Worm (Caenorhabditis elegans): ENCODE results near the gene sra-9.

Gene sra-9

DNA sequence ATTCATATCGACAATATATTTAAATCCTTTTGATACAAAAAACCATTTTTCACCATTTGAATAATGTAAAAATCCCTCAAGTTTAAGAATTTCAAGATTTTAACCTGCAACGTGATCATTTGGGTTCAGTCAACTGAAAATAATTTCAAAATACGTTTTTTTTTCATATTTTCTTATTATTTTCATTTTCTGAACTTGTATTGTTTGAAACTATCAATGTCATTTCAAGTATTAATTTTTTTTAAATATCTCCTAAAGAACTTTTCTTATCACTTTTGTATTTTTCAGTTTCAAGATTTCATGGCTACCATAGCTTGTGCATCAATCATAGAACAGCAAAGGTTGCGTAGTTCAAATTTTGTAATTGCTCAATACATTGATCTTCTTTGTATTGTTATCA is at the start of gene sra-9:
TSS of gene sra-9 (plus strand) at position 301 of the 400 bp plus-strand sequence.
- no peak for TF ChIP-seq unc-62 (GFP tag; optimal IDR thresholded peaks at IDR 0.05)

DNA sequence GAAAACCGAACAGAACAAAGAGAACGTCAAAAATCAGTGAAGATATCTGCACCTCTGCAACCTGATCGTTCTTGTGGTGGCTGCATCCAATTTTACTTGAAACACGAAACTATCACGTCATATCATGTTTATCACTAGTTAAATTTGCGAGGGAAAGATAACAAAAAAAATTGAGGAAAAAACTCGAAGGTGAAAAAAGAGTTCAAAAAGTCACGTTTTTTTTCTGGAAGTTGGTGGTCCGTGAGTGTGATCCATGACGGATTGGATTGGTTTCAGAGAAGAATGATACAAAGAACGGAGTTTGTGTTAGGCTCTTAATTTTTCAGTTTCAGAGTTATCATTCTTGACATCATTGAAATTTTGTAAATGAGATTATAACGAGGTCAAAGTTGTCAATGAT is 49.6 kb upstream of the sra-9 start:
- no peak for TF ChIP-seq unc-62 (GFP tag; optimal IDR thresholded peaks at IDR 0.05)

DNA sequence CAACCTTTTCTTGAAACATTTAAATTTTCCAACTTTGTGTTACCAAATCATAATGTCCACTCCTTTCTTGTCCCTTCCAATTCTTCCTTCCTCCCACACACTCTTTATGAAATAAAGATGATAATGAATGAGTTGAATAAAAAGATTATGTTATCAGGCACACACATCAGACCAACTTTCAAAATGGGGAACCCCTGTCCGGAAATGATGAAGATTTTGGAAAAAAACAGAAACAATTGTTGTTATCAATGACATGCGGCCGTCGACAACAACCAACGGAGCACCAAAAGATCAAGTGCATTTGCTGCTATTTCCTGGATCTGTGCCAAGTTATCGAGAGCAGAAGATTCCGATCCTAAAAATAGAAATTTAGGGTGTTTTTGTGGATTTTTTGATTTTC is 48.8 kb upstream of the sra-9 start:
- no peak for TF ChIP-seq unc-62 (GFP tag; optimal IDR thresholded peaks at IDR 0.05)

DNA sequence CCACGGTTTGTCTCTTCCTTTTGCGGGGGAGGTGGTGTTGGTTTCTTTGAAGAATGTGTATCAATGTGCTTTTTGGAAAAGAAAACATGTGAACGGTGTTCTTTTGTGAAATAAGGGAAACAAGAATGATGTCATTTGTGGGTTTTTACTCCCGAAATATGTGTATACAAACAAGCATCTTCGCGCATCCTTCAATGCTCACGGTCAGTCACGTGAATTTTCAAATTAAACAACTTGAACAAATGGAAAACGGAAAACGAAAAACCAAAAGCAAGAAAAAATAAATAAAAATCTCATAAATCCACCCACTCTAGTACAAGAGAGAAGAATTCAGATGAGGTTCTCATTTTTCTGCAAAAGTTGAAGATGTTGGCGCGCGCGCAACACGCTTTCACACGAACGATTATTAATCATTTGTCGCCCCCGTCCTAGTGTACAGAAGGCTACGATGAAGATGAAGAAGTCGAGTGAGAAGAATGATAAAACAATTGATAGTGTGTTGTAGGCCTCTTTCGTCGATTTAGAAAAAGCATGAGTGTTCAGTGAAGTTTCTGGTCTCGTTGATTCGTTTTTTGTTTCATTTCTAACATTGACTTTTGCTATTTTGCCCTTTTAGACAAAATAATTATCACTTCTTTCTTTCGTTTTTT is 46.9 kb upstream of the sra-9 start:
- no peak for TF ChIP-seq unc-62 (GFP tag; optimal IDR thresholded peaks at IDR 0.05)

DNA sequence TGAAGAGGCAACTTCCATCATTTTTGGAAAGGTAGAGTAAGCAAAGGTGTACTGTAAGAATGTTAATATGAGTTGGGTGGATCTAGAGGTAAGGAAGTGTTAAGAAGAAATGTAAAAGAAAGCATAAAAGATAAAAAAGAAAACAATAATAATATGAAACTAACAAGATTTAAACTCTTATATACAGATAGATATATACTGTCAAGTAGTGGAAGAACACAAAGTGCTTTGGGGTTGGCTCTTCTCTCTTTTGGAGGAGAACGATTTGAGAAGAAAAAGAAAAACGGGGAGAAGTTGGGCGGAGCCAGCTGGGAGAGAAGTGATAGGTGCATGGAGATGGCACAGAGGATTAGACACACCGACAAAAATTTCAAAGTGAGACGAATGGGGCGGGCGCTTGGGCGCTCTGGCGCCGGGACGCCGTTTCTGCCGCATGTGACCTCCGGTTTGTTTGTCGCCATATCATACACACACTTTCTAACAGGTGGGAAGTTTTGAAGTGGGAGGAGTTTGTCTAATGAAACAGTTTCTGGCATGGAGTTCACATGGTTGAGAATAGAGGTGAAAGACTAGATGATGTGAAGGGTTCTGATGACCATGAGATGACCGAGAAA is 44.7 kb upstream of the sra-9 start, which contains the start of gene T19H5.4:
TSS of gene T19H5.4 (minus strand) at position 51 of the 614 bp plus-strand sequence.
- no peak for TF ChIP-seq unc-62 (GFP tag; optimal IDR thresholded peaks at IDR 0.05)

DNA sequence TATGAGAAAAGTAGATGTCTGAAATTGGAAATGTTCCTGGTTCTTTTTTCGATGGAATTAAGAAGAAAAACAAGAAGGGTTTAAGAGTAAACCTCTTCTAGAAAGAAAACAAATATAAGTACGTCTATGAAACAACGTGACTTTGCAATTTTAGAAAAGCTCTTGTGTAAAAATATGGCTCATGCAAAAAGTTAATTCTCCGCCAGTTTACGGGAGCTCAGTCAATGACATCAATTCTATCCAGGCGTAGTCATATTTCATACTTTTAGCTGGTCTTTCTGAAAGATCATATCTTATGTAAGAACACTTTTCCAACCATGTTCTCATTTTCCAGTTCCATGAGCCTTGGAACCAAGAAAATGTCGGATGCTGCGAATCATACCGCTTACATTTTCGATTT is 42.2 kb upstream of the sra-9 start:
- TF ChIP-seq unc-62 (GFP tag; optimal IDR thresholded peaks at IDR 0.05): no peak

DNA sequence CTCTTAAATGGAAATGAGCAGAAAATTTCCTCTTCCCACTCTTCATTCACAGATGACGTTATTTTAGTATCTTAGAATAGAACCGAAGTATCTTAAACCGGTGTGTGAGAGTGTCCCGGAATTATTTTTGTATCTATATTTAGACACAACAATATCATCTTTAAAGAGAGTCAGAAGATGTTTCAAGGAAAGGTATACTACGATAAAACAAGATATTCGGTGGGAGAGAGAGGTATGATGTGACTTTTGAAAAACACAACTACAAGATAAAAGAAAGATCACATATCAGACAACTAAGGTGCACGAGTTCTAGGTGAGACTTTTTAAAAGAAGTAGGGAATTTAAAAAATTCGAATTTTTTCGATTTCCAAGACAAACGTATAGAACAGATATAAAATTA is 41.5 kb upstream of the sra-9 start:
- TF ChIP-seq unc-62 (GFP tag; optimal IDR thresholded peaks at IDR 0.05): no peak

DNA sequence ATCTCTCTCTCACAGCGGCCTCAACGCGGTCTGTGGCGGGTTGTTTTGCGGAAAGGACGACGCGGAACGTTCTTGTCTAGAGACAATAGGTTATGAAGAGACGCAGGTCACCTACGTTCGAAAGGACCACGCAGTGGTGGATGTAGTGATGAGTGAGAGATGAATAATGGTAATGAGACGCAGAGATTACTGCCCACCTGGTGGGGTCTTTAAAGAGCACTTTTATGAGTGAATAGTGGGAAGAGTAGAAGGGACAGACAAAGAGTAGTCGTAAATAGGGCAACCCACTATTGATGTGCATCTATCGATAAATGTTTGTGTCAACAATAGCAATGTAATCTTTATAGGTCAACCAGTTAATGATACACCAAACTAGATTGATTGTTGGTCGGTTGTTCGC is 41.1 kb upstream of the sra-9 start:
- TF ChIP-seq unc-62 (GFP tag; optimal IDR thresholded peaks at IDR 0.05): no peak

DNA sequence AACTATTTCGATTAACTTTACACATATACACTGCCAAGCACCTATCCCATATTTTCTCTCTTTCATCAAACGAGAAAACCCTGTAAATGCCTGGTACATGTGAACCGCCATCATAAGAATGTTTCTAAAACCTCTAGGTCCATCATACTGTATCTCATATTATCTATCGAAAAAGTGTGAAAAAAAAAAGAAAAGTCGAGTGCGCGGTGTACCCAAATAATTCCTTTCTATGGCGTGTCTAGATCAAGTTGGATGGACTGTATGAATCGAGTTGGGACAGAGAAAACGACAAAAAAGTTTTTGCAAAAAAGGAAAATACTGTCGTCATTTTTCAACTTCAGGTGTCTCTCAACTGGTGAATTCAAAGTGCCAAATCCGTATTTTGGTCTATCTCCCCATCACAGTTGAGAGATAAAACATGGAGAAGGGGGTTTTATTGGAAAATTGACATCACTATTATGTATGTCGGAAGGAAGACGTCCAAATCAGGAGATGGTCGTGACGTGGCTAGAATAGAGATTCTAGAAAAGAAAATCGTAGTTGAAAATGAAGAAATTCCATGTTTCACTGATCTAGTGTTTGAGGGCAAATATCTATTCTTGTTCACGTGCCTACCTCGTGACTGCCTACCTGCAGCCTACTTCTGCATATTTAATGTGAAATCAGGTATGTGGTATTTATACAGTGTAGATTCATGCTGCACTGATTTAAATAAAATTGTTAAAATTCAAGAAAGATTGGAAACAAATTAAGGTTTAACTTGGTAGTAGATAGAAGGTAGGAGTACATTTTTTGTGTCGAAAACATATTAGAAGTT is 38.7 kb upstream of the sra-9 start:
- TF ChIP-seq unc-62 (GFP tag; optimal IDR thresholded peaks at IDR 0.05): no peak

DNA sequence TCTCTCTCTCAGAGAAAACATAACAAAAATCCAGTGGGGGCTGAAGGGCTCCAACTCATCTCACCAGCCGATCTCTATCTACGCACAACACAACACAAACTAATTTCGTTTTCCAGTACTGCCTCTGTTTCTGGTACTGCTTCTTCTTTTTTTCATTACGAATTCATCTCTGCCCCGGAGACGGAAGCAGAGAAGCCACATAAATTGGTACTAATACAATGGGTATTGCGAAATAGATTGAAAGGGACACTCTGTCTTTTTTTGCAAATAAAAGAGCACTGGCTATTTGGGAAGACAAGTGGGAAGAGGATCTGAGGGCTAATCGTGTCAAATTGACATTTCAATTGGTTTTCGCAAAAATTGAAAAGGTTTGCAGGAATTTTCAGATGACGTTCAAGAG is 34.8 kb upstream of the sra-9 start:
- TF ChIP-seq unc-62 (GFP tag; optimal IDR thresholded peaks at IDR 0.05): no peak

DNA sequence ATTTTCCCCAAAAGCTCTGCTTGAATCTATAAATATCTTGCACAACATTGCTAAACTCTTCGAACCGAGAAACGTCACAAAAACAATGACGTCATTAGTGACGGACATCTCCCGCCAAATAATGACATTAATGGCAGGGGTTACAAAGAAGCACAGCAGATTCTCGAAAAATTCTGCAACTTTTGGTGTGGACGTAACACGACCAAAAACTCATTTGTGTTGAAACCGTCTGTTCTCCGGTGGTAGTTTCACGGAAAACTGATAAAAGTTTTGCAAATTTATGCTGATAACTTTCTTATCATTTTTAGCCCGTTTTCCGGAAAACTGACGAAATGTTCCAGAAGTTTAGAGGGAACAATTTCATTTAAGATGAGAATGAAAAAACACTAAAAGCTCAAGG is 33.5 kb upstream of the sra-9 start:
- TF ChIP-seq unc-62 (GFP tag; optimal IDR thresholded peaks at IDR 0.05): no peak

DNA sequence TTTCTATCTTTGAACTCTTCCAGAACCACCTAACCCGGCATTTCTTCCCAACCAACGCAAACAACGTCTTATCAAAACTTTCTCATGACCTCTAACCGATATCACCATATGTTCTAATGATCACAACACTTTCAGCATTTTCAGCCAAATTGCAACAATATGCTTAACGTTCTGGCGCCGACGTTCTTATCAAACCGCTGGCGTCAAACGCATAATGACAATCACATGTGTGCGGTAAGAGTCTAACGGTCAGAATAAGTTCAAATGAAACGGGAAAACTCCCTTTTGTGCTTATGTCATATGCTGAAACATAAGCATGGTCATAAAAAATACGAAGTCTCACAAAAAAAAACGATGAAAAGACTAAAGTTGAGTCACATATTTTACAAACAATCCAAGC is 31.2 kb upstream of the sra-9 start:
- TF ChIP-seq unc-62 (GFP tag; optimal IDR thresholded peaks at IDR 0.05): no peak

DNA sequence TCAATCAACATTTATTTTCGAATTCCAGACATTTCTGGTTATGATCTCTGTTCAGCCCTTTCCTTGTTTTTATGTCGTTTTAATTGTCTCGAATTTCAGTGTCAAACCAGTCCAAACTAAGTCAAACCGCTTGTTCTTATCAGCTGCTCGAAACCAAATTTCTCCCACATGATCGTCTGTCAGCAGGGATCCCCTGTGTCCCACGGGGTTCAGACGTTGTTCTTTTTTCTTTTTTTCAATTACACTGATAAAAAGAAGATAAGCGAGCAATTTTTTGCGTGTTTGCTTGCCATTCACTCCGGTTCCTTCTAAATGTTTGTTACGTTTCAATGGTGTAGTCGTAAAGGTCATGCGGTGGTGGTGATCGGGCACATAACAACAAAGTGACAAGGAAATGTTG is 30.2 kb upstream of the sra-9 start:
- no peak for TF ChIP-seq unc-62 (GFP tag; optimal IDR thresholded peaks at IDR 0.05)

DNA sequence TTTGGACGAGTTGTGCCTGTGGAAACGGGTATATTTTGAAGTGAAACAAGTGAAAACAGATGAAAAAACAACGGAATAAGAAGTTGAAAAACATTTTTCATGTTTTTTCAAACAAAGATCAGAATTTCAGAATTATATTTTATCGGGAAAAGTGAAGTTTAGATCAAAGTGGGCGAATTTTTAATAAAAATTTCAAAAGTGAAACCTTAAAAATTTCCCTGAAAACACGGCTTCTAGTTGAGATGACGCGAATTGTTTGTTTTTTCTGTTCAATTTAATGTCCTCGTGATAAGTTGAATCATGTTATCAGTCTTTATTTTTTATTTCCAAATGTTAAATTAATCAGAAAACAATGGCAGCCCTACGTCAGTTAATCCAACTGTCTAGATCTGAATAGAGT is 24.9 kb upstream of the sra-9 start, which contains the start of gene gcy-3:
TSS of gene gcy-3 (minus strand) at position 101 of the 400 bp plus-strand sequence.
- TF ChIP-seq unc-62 (GFP tag; optimal IDR thresholded peaks at IDR 0.05): no peak

DNA sequence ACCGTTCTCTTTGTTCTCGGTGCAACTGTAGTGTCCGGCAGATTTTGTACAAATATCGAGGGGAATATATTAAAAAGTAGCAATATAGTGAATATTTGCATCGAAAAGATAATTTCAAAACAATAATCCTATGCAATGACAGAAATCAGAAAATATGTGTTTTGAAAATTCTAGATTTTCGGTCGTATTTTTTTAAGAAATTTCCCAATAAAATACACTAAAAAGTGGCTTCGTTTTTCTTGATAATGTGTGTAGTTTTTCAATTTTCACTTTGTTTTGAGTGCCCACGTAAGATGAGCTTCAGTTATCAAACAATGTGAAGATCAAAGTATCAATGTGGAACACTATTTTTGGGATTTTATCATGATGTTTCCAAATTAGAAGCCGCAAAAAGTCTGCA is 15.3 kb upstream of the sra-9 start, which contains the start of gene gcy-1:
TSS of gene gcy-1 (minus strand) at position 101 of the 400 bp plus-strand sequence.
- TF ChIP-seq unc-62 (GFP tag; optimal IDR thresholded peaks at IDR 0.05): no peak

DNA sequence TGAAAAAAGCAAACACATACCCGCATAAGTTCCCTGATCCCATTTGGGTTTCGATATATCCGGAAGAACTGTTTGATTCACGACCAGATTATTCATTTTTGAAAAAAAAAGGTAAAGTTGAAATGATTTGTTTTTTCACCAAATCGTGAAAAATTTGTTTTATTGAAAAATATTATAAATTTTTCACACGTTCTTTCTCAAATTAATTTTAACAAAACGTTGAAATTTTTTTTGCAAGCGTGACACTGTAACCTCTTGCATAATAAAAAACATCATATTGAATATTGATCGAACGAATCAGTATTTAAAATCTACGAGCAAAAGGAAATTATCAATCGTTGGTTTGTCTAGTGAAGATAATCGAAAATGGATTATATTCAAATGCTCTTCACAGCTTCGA is 13.3 kb upstream of the sra-9 start, which contains the start of the genes sfxn-1.1 and AH6.3:
TSS of gene sfxn-1.1 (minus strand) at position 101 of the 400 bp plus-strand sequence.
TSS of gene AH6.3 (plus strand) at position 275 of the 400 bp plus-strand sequence.
- no peak for TF ChIP-seq unc-62 (GFP tag; optimal IDR thresholded peaks at IDR 0.05)
